Fruit fly (Drosophila melanogaster): Measurements from ENCODE around the gene CG17211.

DNA sequence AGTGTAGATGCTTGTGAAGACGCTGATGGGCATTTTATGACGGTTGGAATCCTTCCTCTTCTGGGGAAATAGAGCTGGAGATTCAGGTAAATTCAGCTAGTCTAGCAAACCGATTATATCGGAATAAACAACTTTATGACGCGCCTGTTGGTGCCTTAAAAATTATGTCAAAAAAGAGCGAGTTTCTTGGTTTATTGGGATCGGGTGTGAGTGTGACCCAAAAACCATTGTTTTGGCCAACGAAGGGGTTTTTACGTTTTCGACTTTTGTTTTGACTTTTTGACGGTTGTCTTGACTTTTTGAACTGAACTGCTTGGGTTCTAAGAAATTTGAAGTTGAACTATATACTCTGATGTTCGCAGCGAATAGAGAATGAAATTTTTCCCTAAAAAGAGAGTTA lies 22.1 kb upstream of the CG17211 start:
- TF ChIP-seq CG17568 (GFP tag; optimal IDR thresholded peaks at IDR 0.05), result no peak
- TF ChIP-seq CG11247 (GFP tag; IDR thresholded peaks at IDR 0.05), result no peak
- TF ChIP-seq NC2α (GFP tag; optimal IDR thresholded peaks at IDR 0.05), result no peak
- TF ChIP-seq crol (GFP tag; IDR thresholded peaks at IDR 0.05), result no peak
- TF ChIP-seq CG32767 (GFP tag; IDR thresholded peaks at IDR 0.05), result no peak
- TF ChIP-seq HmgD (GFP tag; optimal IDR thresholded peaks at IDR 0.05), result no peak
- no peak for TF ChIP-seq klu (GFP tag; IDR thresholded peaks at IDR 0.05)
- no peak for TF ChIP-seq Hr39 (optimal IDR thresholded peaks at IDR 0.05)
- TF ChIP-seq CG10431 (GFP tag; optimal IDR thresholded peaks at IDR 0.05), result no peak

All from whole organism, embryonic.